Fruit fly (Drosophila melanogaster): Measurements from ENCODE around the gene Bcat.

Bcat gene

DNA sequence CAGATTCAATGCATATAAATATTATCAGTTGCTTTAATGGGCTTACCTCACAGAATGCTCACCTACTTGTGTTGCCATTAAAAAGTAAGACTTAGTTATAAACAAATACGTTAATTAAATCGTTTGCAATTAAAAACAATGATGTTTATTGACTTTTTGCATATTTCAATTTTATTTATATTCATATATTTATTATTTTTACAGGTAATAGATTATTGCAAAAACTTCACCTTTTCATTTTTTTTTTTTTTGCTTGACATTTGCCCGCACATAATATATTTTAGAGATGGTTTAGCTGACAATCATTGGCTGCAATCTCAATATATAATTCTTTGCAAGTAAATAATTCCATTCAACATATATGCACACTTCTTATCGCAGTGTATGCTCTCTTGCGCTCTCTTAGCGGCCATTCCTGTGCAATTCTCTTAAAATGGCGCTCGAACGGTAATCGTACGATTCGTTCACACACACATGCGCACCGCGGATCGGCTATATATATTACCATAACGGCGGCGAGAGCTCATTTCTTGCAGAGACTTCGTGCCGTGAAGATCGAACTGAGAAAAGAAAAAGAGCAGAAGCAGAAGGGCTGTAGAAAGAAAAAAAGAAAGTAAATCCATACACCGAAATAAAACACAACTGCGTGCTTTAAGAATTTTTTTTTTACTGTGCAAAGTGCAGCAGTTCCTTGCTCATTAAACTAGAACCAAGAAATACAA is at the start of gene Bcat:
Bcat (plus strand) TSS at position 522 of the 722 bp plus-strand sequence.
- no peak for TF ChIP-seq psq (optimal IDR thresholded peaks at IDR 0.05)
- TF ChIP-seq EcR (GFP tag; optimal IDR thresholded peaks at IDR 0.05), result no peak
- TF ChIP-seq pan (optimal IDR thresholded peaks at IDR 0.05), result no peak
- TF ChIP-seq Dll (optimal IDR thresholded peaks at IDR 0.05), result no peak
- TF ChIP-seq usp (GFP tag; optimal IDR thresholded peaks at IDR 0.05), result no peak
- TF ChIP-seq CG8478 (optimal IDR thresholded peaks at IDR 0.05), result no peak

dm6 chrX:13346998-13347397 is 49.7 kb upstream of the Bcat start:
- TF ChIP-seq Dll (optimal IDR thresholded peaks at IDR 0.05) (no peak), CG8478 (optimal IDR thresholded peaks at IDR 0.05) (no peak), EcR (GFP tag; optimal IDR thresholded peaks at IDR 0.05) (no peak), usp (GFP tag; optimal IDR thresholded peaks at IDR 0.05) (no peak), pan (optimal IDR thresholded peaks at IDR 0.05) (no peak), psq (optimal IDR thresholded peaks at IDR 0.05) (no peak)

DNA sequence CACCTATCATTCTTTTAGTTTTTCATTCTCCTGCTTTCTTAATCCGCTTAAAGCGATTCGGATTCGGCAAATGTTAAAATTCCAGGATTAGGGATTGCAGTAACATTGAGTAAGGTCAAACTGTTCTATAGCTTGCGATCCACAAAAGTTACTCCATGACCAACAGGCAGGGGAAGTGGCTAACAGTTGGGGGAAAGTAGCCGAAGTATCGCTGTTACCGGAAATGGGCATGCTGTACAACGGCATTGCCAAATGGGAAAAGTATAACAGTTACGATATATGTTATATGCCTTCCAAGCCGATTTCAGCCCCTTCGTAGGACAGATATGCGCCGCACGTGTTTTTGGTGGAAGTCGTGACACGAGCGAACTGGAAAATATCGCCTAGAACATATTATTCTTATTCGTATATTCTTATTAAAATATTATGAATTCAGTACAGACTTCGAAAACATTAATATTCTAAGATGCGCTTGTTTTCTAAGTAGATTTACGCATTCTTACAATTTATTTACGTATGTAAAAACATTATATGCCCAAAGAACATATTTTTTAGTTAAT is 38.4 kb upstream of the Bcat start:
- TF ChIP-seq CG8478 (optimal IDR thresholded peaks at IDR 0.05), result no peak
- TF ChIP-seq psq (optimal IDR thresholded peaks at IDR 0.05), result no peak

DNA sequence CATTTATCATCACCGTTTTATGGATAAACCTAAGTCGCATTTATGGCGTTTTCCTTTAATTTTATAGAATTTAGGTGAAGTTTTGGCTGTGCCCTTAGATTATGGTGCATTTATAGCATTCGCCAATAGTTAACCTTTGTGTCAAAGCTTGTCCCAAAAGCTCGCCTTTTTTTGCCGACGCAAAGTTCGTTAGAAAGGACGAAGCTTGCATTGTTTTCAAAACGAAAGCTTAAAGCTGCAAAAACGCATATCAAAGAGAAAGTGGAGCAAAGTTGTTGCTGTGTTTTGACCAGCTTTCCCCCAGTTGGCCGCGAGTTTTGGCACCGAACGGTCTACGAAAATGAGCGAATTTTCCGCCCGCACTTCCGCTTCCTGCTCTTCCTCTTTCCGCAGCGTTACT is 37.8 kb upstream of the Bcat start, which contains the start of gene Syt12:
Syt12 (plus strand) TSS at position 301 of the 400 bp plus-strand sequence.
- TF ChIP-seq Dll (optimal IDR thresholded peaks at IDR 0.05) (no peak), EcR (GFP tag; optimal IDR thresholded peaks at IDR 0.05) (no peak), usp (GFP tag; optimal IDR thresholded peaks at IDR 0.05) (no peak), psq (optimal IDR thresholded peaks at IDR 0.05) (no peak), CG8478 (optimal IDR thresholded peaks at IDR 0.05) (no peak)

dm6 chrX:13368149-13368548 is 28.6 kb upstream of the Bcat start, which contains the start of gene dmrt11E:
Gene dmrt11E (plus strand): TSS chrX:13368191.
- TF ChIP-seq CG8478 (optimal IDR thresholded peaks at IDR 0.05) (no peak), EcR (GFP tag; optimal IDR thresholded peaks at IDR 0.05) (no peak), pan (optimal IDR thresholded peaks at IDR 0.05) (no peak), Dll (optimal IDR thresholded peaks at IDR 0.05) (no peak), usp (GFP tag; optimal IDR thresholded peaks at IDR 0.05) (no peak), psq (optimal IDR thresholded peaks at IDR 0.05) (no peak)

- TF ChIP-seq usp (GFP tag; optimal IDR thresholded peaks at IDR 0.05) (no peak), EcR (GFP tag; optimal IDR thresholded peaks at IDR 0.05) (no peak), CG8478 (optimal IDR thresholded peaks at IDR 0.05) (no peak), psq (optimal IDR thresholded peaks at IDR 0.05) (no peak), pan (optimal IDR thresholded peaks at IDR 0.05) (no peak), Dll (optimal IDR thresholded peaks at IDR 0.05) (no peak)
Observed at dm6 chrX:13369438-13369837, 27.3 kb upstream of the Bcat start.

- TF ChIP-seq pan (optimal IDR thresholded peaks at IDR 0.05), result no peak
- TF ChIP-seq psq (optimal IDR thresholded peaks at IDR 0.05), result no peak
- no peak for TF ChIP-seq Dll (optimal IDR thresholded peaks at IDR 0.05)
- no peak for TF ChIP-seq usp (GFP tag; optimal IDR thresholded peaks at IDR 0.05)
- no peak for TF ChIP-seq EcR (GFP tag; optimal IDR thresholded peaks at IDR 0.05)
- TF ChIP-seq CG8478 (optimal IDR thresholded peaks at IDR 0.05), result no peak
Observed at dm6 chrX:13370306-13370705, 26.4 kb upstream of the Bcat start, which contains the start of gene CG1640. Gene CG1640 (plus strand): TSS chrX:13370606.

DNA sequence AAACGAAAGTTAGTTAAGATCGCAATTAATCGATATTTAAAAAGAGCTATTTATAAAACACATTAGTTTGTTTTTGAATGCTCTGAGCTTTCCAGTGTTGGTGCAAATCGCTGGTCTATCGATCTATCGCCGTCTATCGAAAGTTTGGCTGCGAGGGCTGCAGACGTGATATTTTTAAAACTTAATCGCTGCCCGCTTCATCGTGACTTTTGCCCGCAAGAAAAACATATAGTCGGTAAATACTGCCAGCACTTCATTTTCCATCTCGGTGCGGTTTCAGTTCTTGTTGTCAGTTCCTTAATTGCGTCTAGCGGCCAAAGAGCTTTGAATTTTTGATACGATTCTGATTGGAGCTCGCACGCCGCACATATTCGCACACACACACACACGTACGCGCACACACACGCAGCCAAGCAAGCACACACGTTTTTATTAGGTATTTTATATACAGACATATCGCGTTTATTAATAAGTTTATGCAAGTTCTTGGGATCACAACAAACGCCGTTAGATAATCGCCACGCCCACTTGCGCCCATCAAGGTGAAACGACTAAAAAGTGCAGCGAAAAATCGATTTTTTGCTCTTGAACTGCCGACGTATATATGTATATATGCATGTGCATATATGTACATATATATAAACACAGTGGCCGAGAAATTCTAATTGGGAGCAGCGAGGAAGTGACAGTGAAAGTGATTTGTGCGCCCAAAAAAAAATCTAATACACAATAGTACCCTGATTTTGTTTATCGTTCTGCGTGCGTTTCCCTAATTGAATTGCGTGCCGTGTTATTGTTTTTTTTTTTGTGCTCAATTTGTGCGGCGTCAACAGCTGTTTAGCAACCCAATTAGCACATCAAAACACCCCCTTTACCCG is 25.6 kb upstream of the Bcat start:
- TF ChIP-seq pan (optimal IDR thresholded peaks at IDR 0.05) (no peak), EcR (GFP tag; optimal IDR thresholded peaks at IDR 0.05) (no peak)

dm6 chrX:13371704-13372049 is 25.0 kb upstream of the Bcat start:
- TF ChIP-seq CG8478 (optimal IDR thresholded peaks at IDR 0.05) (no peak), Dll (optimal IDR thresholded peaks at IDR 0.05) (no peak), psq (optimal IDR thresholded peaks at IDR 0.05) (no peak), pan (optimal IDR thresholded peaks at IDR 0.05) (no peak), EcR (GFP tag; optimal IDR thresholded peaks at IDR 0.05) (no peak), usp (GFP tag; optimal IDR thresholded peaks at IDR 0.05) (no peak)

DNA sequence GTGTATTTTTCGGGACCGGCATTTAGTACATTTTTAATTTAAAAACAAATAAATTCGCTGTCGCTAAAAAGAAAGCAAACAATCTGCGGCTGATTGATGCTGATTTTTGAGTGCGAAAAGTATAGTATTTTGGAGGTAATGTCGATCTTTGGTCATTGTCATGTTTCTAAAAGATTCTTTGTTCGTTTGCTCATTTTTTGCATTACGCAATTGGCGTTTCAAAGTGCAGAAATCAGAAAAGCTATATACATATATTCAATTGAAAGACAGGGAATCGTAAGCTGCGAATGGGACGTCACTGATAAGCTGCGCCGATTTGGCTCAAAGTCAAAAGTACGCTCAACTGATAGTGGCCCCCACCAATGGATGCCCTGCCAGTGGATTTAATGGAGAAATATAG is 24.2 kb upstream of the Bcat start:
- TF ChIP-seq Dll (optimal IDR thresholded peaks at IDR 0.05) (no peak), EcR (GFP tag; optimal IDR thresholded peaks at IDR 0.05) (no peak), CG8478 (optimal IDR thresholded peaks at IDR 0.05) (no peak), usp (GFP tag; optimal IDR thresholded peaks at IDR 0.05) (no peak), psq (optimal IDR thresholded peaks at IDR 0.05) (no peak), pan (optimal IDR thresholded peaks at IDR 0.05) (no peak)

- no peak for TF ChIP-seq psq (optimal IDR thresholded peaks at IDR 0.05)
Observed at dm6 chrX:13373239-13374153, 23.2 kb upstream of the Bcat start.

All from whole organism.